Fruit fly (Drosophila melanogaster) Kc167 (cell line): ENCODE results near the gene CG44088.

ENCODE experiments used
- Myc ChIP-seq: fragments of >200 bp; optimal IDR thresholded peaks from 2 replicates; lab custom pipeline; 2017; ENCODE audit warnings: missing external identifiers
- Sin3A ChIP-seq: fragments of >200 bp; optimal IDR thresholded peaks from 2 replicates; lab custom pipeline; 2018; ENCODE audit warnings: missing external identifiers
- h ChIP-seq: fragments of >200 bp; optimal IDR thresholded peaks from 3 replicates; lab custom pipeline; 2018; ENCODE audit warnings: missing external identifiers
- insv ChIP-seq: fragments of >200 bp; optimal IDR thresholded peaks from 3 replicates; lab custom pipeline; 2018; ENCODE audit warnings: missing external identifiers
- psq ChIP-seq: fragments of >200 bp; optimal IDR thresholded peaks from 2 replicates; lab custom pipeline; 2017; ENCODE audit warnings: missing external identifiers
- ttk ChIP-seq: sonication (Bioruptor generic); optimal IDR thresholded peaks from 2 replicates; lab custom pipeline; 2017; ENCODE audit warnings: missing external identifiers

dm6 chr3R:4780262-4780661 is 5.4 kb upstream of the CG44088 start, which contains the start of gene CG14655:
- TF ChIP-seq ttk (no peak), Myc (lab: Kevin White, UChicago) (no peak), Sin3A (no peak), psq (no peak), insv (lab: Kevin White, UChicago) (no peak), h (lab: Kevin White, UChicago) (no peak)
